Worm (Caenorhabditis elegans): ENCODE data around the gene Y67A10A.2.

Y67A10A.2 gene

ce11 chrIV:14337757-14338156, at the start of gene Y67A10A.2:
Gene Y67A10A.2, plus strand, starts transcription at chrIV:14338057.
- TF ChIP-seq ref-1 (GFP tag; conservative IDR thresholded peaks at IDR 0.05), result no peak
- no peak for TF ChIP-seq cog-1 (tag; optimal IDR thresholded peaks at IDR 0.05)
- TF ChIP-seq ztf-23 (GFP tag; IDR thresholded peaks at IDR 0.05), result no peak
- no peak for TF ChIP-seq flt-1 (GFP tag; IDR thresholded peaks at IDR 0.05)
- TF ChIP-seq med-1 (GFP tag; optimal IDR thresholded peaks at IDR 0.05; ENCODE audit: insufficient read depth), result no peak
- TF ChIP-seq ztf-29 (GFP tag; IDR thresholded peaks at IDR 0.05), result no peak

ce11 chrIV:14291601-14292000, 46.3 kb upstream of the Y67A10A.2 start, which contains the start of gene Y64G10A.7:
Gene Y64G10A.7, plus strand, starts transcription at chrIV:14291901.
- no peak for TF ChIP-seq ref-1 (GFP tag; conservative IDR thresholded peaks at IDR 0.05)
- no peak for TF ChIP-seq tab-1 (GFP tag; IDR thresholded peaks at IDR 0.05)
- TF ChIP-seq klf-2 (GFP tag; conservative IDR thresholded peaks at IDR 0.05), result no peak
- no peak for TF ChIP-seq ztf-29 (GFP tag; IDR thresholded peaks at IDR 0.05)
- TF ChIP-seq cog-1 (tag; optimal IDR thresholded peaks at IDR 0.05), result no peak
- TF ChIP-seq ztf-23 (GFP tag; IDR thresholded peaks at IDR 0.05), result no peak
- TF ChIP-seq med-1 (GFP tag; optimal IDR thresholded peaks at IDR 0.05; ENCODE audit: insufficient read depth), result no peak
- no peak for TF ChIP-seq T22C8.4 (GFP tag; IDR thresholded peaks at IDR 0.05)
- no peak for TF ChIP-seq flt-1 (GFP tag; IDR thresholded peaks at IDR 0.05)

DNA sequence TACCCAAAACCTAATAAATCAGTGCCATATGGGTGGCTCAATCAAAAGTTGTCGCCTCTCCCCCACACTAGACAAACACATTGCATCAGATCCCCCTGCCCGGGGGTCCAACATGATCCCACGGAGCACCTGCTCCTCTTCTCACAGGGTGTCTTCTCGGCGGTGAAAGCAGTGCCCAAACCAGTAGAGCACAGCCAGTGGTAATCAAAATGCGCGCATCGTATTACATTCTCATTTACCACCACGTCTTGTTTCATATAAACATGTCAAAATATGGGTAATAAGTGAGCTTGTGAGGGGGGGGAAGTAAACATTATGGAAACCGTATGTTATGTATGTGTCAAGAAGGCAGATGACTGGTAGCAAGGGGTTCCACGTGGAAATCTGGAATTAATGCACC, 42.6 kb upstream of the Y67A10A.2 start:
- TF ChIP-seq ztf-23 (GFP tag; IDR thresholded peaks at IDR 0.05) (no peak), ztf-29 (GFP tag; IDR thresholded peaks at IDR 0.05) (no peak), klf-2 (GFP tag; conservative IDR thresholded peaks at IDR 0.05) (no peak), med-1 (GFP tag; optimal IDR thresholded peaks at IDR 0.05; ENCODE audit: insufficient read depth) (no peak), cog-1 (tag; optimal IDR thresholded peaks at IDR 0.05) (no peak), ref-1 (GFP tag; conservative IDR thresholded peaks at IDR 0.05) (no peak), flt-1 (GFP tag; IDR thresholded peaks at IDR 0.05) (no peak), tab-1 (GFP tag; IDR thresholded peaks at IDR 0.05) (no peak), T22C8.4 (GFP tag; IDR thresholded peaks at IDR 0.05) (no peak)

DNA sequence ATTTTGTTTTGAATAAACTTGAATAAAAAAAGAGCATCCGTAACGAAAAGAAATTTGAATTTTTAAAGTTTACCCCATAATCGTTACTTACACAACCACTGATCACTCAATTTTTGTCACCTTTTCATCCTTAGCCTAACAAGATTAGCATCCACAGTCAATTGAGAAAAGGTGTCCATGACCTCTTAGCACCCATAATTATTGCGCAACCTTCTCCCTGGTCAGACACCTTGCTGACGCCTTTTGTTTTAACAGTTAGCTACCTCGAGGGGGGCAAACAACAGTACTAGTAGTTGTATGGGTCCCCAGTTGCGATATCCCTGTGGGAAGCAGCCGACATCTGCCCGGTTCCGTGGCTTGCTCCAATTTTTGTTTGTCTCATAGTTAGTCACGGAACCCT, 40.8 kb upstream of the Y67A10A.2 start:
- no peak for TF ChIP-seq klf-2 (GFP tag; conservative IDR thresholded peaks at IDR 0.05)
- TF ChIP-seq ztf-23 (GFP tag; IDR thresholded peaks at IDR 0.05), result no peak
- no peak for TF ChIP-seq flt-1 (GFP tag; IDR thresholded peaks at IDR 0.05)
- no peak for TF ChIP-seq cog-1 (tag; optimal IDR thresholded peaks at IDR 0.05)

ce11 chrIV:14305813-14306212, 32.0 kb upstream of the Y67A10A.2 start:
- TF ChIP-seq cog-1 (tag; optimal IDR thresholded peaks at IDR 0.05), result no peak

DNA sequence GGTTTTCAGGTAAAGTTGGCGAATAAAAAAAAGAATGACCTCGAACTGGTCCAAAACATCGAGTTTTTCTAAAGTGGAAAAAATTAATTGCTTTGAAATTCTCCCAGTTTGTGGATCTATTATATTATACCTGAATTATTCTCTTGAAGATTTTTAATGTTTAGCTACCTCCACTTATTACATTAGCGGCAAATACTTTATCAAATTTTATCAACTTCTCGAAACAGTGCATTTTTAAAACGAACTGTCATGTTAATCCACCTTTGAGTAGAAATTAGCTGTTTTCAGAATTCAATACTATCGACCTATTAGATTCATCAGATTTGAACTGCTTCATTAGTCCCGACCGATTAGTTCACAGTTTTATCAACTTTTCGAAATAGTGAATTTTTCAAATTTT, 19.8 kb upstream of the Y67A10A.2 start:
- TF ChIP-seq med-1 (GFP tag; optimal IDR thresholded peaks at IDR 0.05; ENCODE audit: insufficient read depth) (no peak), klf-2 (GFP tag; conservative IDR thresholded peaks at IDR 0.05) (no peak), T22C8.4 (GFP tag; IDR thresholded peaks at IDR 0.05) (no peak), ztf-23 (GFP tag; IDR thresholded peaks at IDR 0.05) (no peak), ztf-29 (GFP tag; IDR thresholded peaks at IDR 0.05) (no peak), flt-1 (GFP tag; IDR thresholded peaks at IDR 0.05) (no peak), ref-1 (GFP tag; conservative IDR thresholded peaks at IDR 0.05) (no peak), tab-1 (GFP tag; IDR thresholded peaks at IDR 0.05) (no peak), cog-1 (tag; optimal IDR thresholded peaks at IDR 0.05) (no peak)

ce11 chrIV:14321655-14322054, 16.2 kb upstream of the Y67A10A.2 start, which contains the start of gene fbxa-126:
Gene fbxa-126, minus strand, starts transcription at chrIV:14321755.
- no peak for TF ChIP-seq ref-1 (GFP tag; conservative IDR thresholded peaks at IDR 0.05)
- TF ChIP-seq T22C8.4 (GFP tag; IDR thresholded peaks at IDR 0.05), result no peak
- TF ChIP-seq ztf-23 (GFP tag; IDR thresholded peaks at IDR 0.05), result no peak
- no peak for TF ChIP-seq med-1 (GFP tag; optimal IDR thresholded peaks at IDR 0.05; ENCODE audit: insufficient read depth)
- no peak for TF ChIP-seq ztf-29 (GFP tag; IDR thresholded peaks at IDR 0.05)
- no peak for TF ChIP-seq cog-1 (tag; optimal IDR thresholded peaks at IDR 0.05)
- no peak for TF ChIP-seq tab-1 (GFP tag; IDR thresholded peaks at IDR 0.05)
- TF ChIP-seq klf-2 (GFP tag; conservative IDR thresholded peaks at IDR 0.05), result no peak
- no peak for TF ChIP-seq flt-1 (GFP tag; IDR thresholded peaks at IDR 0.05)

DNA sequence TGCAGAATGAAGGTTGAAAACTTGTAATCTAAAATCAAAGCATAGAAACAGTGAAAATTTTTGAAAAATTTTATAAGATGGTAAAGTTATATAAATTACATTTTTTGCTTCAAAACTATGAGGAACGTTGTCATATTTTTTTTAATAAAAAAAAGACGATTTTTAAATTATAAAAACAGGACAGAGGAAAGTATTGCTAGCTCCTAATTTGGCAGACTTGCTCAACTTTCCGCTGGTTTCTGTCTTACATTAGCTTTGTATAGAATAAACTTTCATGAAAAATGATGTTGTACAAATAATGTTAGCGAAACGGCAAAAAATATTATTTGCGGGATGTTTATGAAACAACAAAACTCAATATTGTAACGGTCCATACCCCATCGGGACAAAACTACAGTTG, 11.6 kb upstream of the Y67A10A.2 start, which contains the start of gene fbxa-83:
Gene fbxa-83, minus strand, starts transcription at position 101 of the 400 bp plus-strand sequence.
- no peak for TF ChIP-seq T22C8.4 (GFP tag; IDR thresholded peaks at IDR 0.05)
- TF ChIP-seq flt-1 (GFP tag; IDR thresholded peaks at IDR 0.05), result no peak
- no peak for TF ChIP-seq tab-1 (GFP tag; IDR thresholded peaks at IDR 0.05)
- TF ChIP-seq med-1 (GFP tag; optimal IDR thresholded peaks at IDR 0.05; ENCODE audit: insufficient read depth), result no peak
- TF ChIP-seq ztf-29 (GFP tag; IDR thresholded peaks at IDR 0.05), result no peak
- TF ChIP-seq ztf-23 (GFP tag; IDR thresholded peaks at IDR 0.05), result no peak
- TF ChIP-seq ref-1 (GFP tag; conservative IDR thresholded peaks at IDR 0.05), result no peak
- TF ChIP-seq cog-1 (tag; optimal IDR thresholded peaks at IDR 0.05), result no peak
- no peak for TF ChIP-seq klf-2 (GFP tag; conservative IDR thresholded peaks at IDR 0.05)

DNA sequence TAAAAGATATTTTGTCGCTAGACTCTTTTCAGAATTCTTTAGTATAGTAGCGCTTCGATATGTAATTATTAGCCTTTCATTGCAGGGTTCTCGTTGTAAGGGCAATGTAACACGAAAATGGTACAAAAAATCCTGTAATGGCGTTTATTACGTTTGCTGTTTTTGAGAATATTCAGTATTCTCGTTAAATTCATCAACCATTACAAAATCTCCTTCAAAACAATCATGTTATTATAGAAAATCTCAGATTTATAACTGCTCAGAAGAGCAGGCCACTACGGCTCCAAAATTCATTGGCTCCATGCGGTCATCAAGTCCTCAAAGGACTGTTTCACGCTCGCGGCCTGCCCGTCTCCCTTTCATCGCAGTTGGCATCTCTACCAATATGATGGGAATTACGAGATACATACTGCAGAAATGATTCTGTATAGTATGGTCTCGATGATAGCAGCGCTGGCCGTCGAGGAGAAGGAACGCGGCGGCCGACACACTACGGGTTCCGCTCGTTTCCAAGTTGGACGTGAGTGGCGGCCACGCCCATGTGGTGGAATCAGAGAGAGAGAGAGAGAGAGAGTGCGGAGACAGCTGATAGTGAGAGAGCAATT, 11.1 kb upstream of the Y67A10A.2 start:
- TF ChIP-seq ref-1 (GFP tag; conservative IDR thresholded peaks at IDR 0.05) (no peak), med-1 (GFP tag; optimal IDR thresholded peaks at IDR 0.05; ENCODE audit: insufficient read depth) (no peak), ztf-29 (GFP tag; IDR thresholded peaks at IDR 0.05) (no peak), ztf-23 (GFP tag; IDR thresholded peaks at IDR 0.05) (0 out of 2 replicates have a peak, but pooled peaks have one; percentile 21), cog-1 (tag; optimal IDR thresholded peaks at IDR 0.05) (no peak), flt-1 (GFP tag; IDR thresholded peaks at IDR 0.05) (peak; percentile 56; the same call in 1 of the 2 replicates)

DNA sequence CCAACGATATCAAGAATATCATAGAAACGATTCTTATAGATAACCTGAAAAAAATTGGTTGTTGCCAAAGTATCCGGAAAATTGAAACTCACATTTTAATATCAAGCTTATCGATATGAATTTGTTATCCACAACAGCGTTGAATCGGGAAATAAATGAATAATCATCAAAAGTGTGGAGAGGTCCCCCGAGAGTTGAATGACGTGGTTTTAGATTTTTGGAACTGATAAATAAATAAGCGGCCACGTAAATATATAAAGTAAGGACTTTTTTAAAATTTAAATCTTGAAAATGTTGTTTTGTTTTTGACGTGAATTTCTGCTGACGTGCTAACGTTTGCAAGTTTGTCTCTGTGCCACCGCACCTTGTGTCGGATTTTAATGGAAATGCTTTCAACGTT, 3.5 kb upstream of the Y67A10A.2 start, which contains the start of gene Y67A10A.3:
Gene Y67A10A.3, minus strand, starts transcription at position 101 of the 400 bp plus-strand sequence.
- no peak for TF ChIP-seq T22C8.4 (GFP tag; IDR thresholded peaks at IDR 0.05)
- TF ChIP-seq ztf-23 (GFP tag; IDR thresholded peaks at IDR 0.05), result no peak
- no peak for TF ChIP-seq klf-2 (GFP tag; conservative IDR thresholded peaks at IDR 0.05)
- no peak for TF ChIP-seq flt-1 (GFP tag; IDR thresholded peaks at IDR 0.05)
- TF ChIP-seq ztf-29 (GFP tag; IDR thresholded peaks at IDR 0.05), result no peak
- TF ChIP-seq tab-1 (GFP tag; IDR thresholded peaks at IDR 0.05), result no peak
- no peak for TF ChIP-seq med-1 (GFP tag; optimal IDR thresholded peaks at IDR 0.05; ENCODE audit: insufficient read depth)
- no peak for TF ChIP-seq cog-1 (tag; optimal IDR thresholded peaks at IDR 0.05)
- TF ChIP-seq ref-1 (GFP tag; conservative IDR thresholded peaks at IDR 0.05), result no peak
